Worm (Caenorhabditis elegans) whole organism, L2 larva: Measurements from ENCODE around the gene str-230.

Experiments used
- C34F6.9 ChIP-seq: fragments of 150-350 bp; optimal IDR thresholded peaks from 2 replicates; lab custom pipeline; 2014; ENCODE audit warnings: missing biosample characterization, missing genetic modification characterization
- F13H6.1 ChIP-seq: sonication (generic microtip); optimal IDR thresholded peaks from 2 replicates; lab custom pipeline; 2016; ENCODE audit warnings: missing genetic modification characterization, missing compliant biosample characterization
- R02D3.7 ChIP-seq: fragments of 150-350 bp; optimal IDR thresholded peaks from 2 replicates; lab custom pipeline; 2014; ENCODE audit warnings: missing biosample characterization, missing genetic modification characterization
- Y55F3AM.14 ChIP-seq: fragments of 200-800 bp; sonication (Bioruptor generic); optimal IDR thresholded peaks from 2 replicates; lab custom pipeline; 2018; ENCODE audit warnings: mild to moderate bottlenecking, missing genetic modification characterization, missing compliant biosample characterization
- ZK546.5 ChIP-seq: sonication (generic microtip); optimal IDR thresholded peaks from 2 replicates; lab custom pipeline; 2017; ENCODE audit warnings: missing biosample characterization, missing genetic modification characterization
- alr-1 ChIP-seq: fragments of 150-350 bp; optimal IDR thresholded peaks from 2 replicates; lab custom pipeline; 2014; ENCODE audit warnings: missing biosample characterization, missing genetic modification characterization
- aly-2 ChIP-seq: fragments of 150-350 bp; optimal IDR thresholded peaks from 2 replicates; lab custom pipeline; 2014; ENCODE audit warnings: missing biosample characterization, missing genetic modification characterization
- ama-1 ChIP-seq: fragments of 150-350 bp; optimal IDR thresholded peaks from 2 replicates; lab custom pipeline; 2018; ENCODE audit warnings: inconsistent platforms
- blmp-1 ChIP-seq: sonication (generic microtip); optimal IDR thresholded peaks from 2 replicates; lab custom pipeline; 2017; ENCODE audit warnings: missing genetic modification characterization, mild to moderate bottlenecking, missing compliant biosample characterization, antibody characterized with exemption, moderate library complexity; ENCODE audit not compliant: insufficient read depth
- ceh-16 ChIP-seq: fragments of 150-350 bp; optimal IDR thresholded peaks from 2 replicates; lab custom pipeline; 2014; ENCODE audit warnings: missing biosample characterization, missing genetic modification characterization
- ceh-82 ChIP-seq: fragments of 150-350 bp; optimal IDR thresholded peaks from 2 replicates; lab custom pipeline; 2014; ENCODE audit warnings: missing biosample characterization, missing genetic modification characterization
- crh-2 ChIP-seq: sonication (generic microtip); optimal IDR thresholded peaks from 2 replicates; lab custom pipeline; 2017; ENCODE audit warnings: missing biosample characterization, missing genetic modification characterization
- dmd-4 ChIP-seq: sonication (generic microtip); optimal IDR thresholded peaks from 2 replicates; lab custom pipeline; 2017; ENCODE audit warnings: missing biosample characterization, missing genetic modification characterization
- egl-27 ChIP-seq: sonication (generic microtip); optimal IDR thresholded peaks from 3 replicates; lab custom pipeline; 2017; ENCODE audit warnings: missing biosample characterization, missing genetic modification reagents, missing genetic modification characterization
- elt-1 ChIP-seq: fragments of 150-350 bp; optimal IDR thresholded peaks from 2 replicates; lab custom pipeline; 2014; ENCODE audit warnings: missing biosample characterization, missing genetic modification characterization
- elt-3 ChIP-seq: sonication (generic microtip); optimal IDR thresholded peaks from 2 replicates; lab custom pipeline; 2017; ENCODE audit warnings: missing biosample characterization, missing genetic modification characterization
- fos-1 ChIP-seq: fragments of 150-350 bp; optimal IDR thresholded peaks from 2 replicates; lab custom pipeline; 2014; ENCODE audit warnings: missing biosample characterization, missing genetic modification characterization
- gmeb-1 ChIP-seq: fragments of 150-350 bp; optimal IDR thresholded peaks from 2 replicates; lab custom pipeline; 2014; ENCODE audit warnings: missing biosample characterization, missing genetic modification characterization
- lin-11 ChIP-seq: fragments of 150-350 bp; sonication (generic microtip); optimal IDR thresholded peaks from 2 replicates; lab custom pipeline; 2014; ENCODE audit warnings: missing biosample characterization, missing genetic modification characterization, inconsistent platforms, mixed read lengths
- lin-13 ChIP-seq: fragments of 150-350 bp; optimal IDR thresholded peaks from 2 replicates; lab custom pipeline; 2014; ENCODE audit warnings: missing biosample characterization, missing genetic modification reagents, missing genetic modification characterization
- lin-39 ChIP-seq: fragments of 150-350 bp; optimal IDR thresholded peaks from 2 replicates; lab custom pipeline; 2014; ENCODE audit warnings: missing biosample characterization, missing genetic modification reagents, missing genetic modification characterization
- lsy-2 ChIP-seq, 2 experiments: fragments of 150-350 bp in 1 of 2; sonication (generic microtip) in 1 of 2; optimal IDR thresholded peaks; 2 replicates each; lab custom pipeline; 2014 to 2017; ENCODE audit warnings: missing biosample characterization in 2 of 2, missing genetic modification characterization in 2 of 2
- mab-5 ChIP-seq: fragments of 150-350 bp; optimal IDR thresholded peaks from 2 replicates; lab custom pipeline; 2014; ENCODE audit warnings: missing biosample characterization, missing genetic modification characterization
- mbf-1 ChIP-seq: sonication (generic microtip); optimal IDR thresholded peaks from 2 replicates; lab custom pipeline; 2017; ENCODE audit warnings: missing biosample characterization, missing genetic modification characterization
- mdl-1 ChIP-seq, 2 experiments: fragments of 150-350 bp in 1 of 2; sonication (generic microtip) in 1 of 2; optimal IDR thresholded peaks; 2 replicates each; lab custom pipeline; 2017; ENCODE audit warnings: missing biosample characterization in 2 of 2, missing genetic modification characterization in 2 of 2
- nhr-11 ChIP-seq: fragments of 150-350 bp; optimal IDR thresholded peaks from 2 replicates; lab custom pipeline; 2014; ENCODE audit warnings: missing biosample characterization, missing genetic modification characterization
- nhr-12 ChIP-seq: fragments of 150-350 bp; optimal IDR thresholded peaks from 2 replicates; lab custom pipeline; 2014; ENCODE audit warnings: missing biosample characterization, missing genetic modification characterization
- nhr-129 ChIP-seq: fragments of 150-350 bp; optimal IDR thresholded peaks from 2 replicates; lab custom pipeline; 2014; ENCODE audit warnings: missing biosample characterization, missing genetic modification characterization
- nhr-21 ChIP-seq: fragments of 150-350 bp; optimal IDR thresholded peaks from 2 replicates; lab custom pipeline; 2014; ENCODE audit warnings: missing biosample characterization, missing genetic modification characterization
- nhr-237 ChIP-seq: fragments of 150-350 bp; optimal IDR thresholded peaks from 2 replicates; lab custom pipeline; 2014; ENCODE audit warnings: missing biosample characterization, missing genetic modification characterization
- nhr-6 ChIP-seq: fragments of 150-350 bp; optimal IDR thresholded peaks from 2 replicates; lab custom pipeline; 2014; ENCODE audit warnings: missing biosample characterization, missing genetic modification characterization
- nhr-77 ChIP-seq: fragments of 150-350 bp; optimal IDR thresholded peaks from 2 replicates; lab custom pipeline; 2014; ENCODE audit warnings: missing biosample characterization, missing genetic modification characterization
- peb-1 ChIP-seq: fragments of 150-350 bp; optimal IDR thresholded peaks from 2 replicates; lab custom pipeline; 2014; ENCODE audit warnings: missing biosample characterization, missing genetic modification characterization
- sem-4 ChIP-seq: fragments of 150-350 bp; optimal IDR thresholded peaks from 2 replicates; lab custom pipeline; 2014; ENCODE audit warnings: missing biosample characterization, missing genetic modification reagents, missing genetic modification characterization
- sma-3 ChIP-seq: sonication (generic microtip); optimal IDR thresholded peaks from 2 replicates; lab custom pipeline; 2016; ENCODE audit warnings: missing genetic modification reagents, missing genetic modification characterization, missing compliant biosample characterization
- sma-9 ChIP-seq, 2 experiments: fragments of 150-350 bp in 1 of 2; sonication (generic microtip) in 1 of 2; optimal IDR thresholded peaks; 2 replicates each; lab custom pipeline; 2014 to 2016; ENCODE audit warnings: missing genetic modification characterization in 2 of 2, mild to moderate bottlenecking in 1 of 2, missing biosample characterization in 1 of 2, missing compliant biosample characterization in 1 of 2, missing genetic modification reagents in 1 of 2, moderate library complexity in 1 of 2
- snpc-4 ChIP-seq: fragments of 150-350 bp; optimal IDR thresholded peaks from 2 replicates; lab custom pipeline; 2014; ENCODE audit warnings: missing biosample characterization, missing genetic modification characterization
- unc-62 ChIP-seq: fragments of 150-350 bp; optimal IDR thresholded peaks from 2 replicates; lab custom pipeline; 2014; ENCODE audit warnings: missing biosample characterization, missing genetic modification reagents, missing genetic modification characterization
- ztf-1 ChIP-seq: fragments of 200-800 bp; sonication (Bioruptor generic); conservative IDR thresholded peaks from 2 replicates; pipeline ENCODE4 v1.3.6; 2022; ENCODE audit warnings: missing genetic modification characterization, missing compliant biosample characterization
- ztf-11 ChIP-seq: sonication (generic microtip); optimal IDR thresholded peaks from 2 replicates; lab custom pipeline; 2017; ENCODE audit warnings: missing biosample characterization, missing genetic modification characterization
- ztf-4 ChIP-seq: fragments of 150-350 bp; optimal IDR thresholded peaks from 2 replicates; lab custom pipeline; 2014; ENCODE audit warnings: missing biosample characterization, missing genetic modification characterization

str-230 gene

DNA sequence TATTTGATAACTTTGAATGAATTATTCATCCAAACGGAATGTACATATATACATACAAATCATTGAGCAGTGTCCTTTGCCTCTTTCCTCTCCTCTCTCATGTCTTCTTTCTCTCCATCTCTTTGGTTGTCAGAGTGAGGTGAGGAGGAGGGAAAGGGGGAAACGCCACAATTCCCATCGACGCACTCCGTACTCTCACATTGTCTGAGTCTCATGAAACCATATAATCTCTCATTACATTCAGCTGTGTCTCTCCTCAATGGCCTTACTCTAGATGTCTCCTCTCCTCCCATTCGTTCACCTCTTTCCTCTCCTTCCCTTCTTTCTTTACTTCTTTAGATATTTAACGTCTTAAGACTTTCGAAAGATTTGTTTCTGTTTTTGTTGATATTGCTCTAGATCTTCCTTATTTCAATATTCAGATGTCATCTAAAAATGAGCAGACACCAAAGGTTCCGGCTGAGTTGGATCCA is 33.0 kb downstream of the str-230 start, which contains the start of gene ceh-74:
Gene ceh-74 (plus strand): TSS at position 423 of the 473 bp plus-strand sequence.
- TF ChIP-seq aly-2 (tag; lab: Kevin White, UChicago) (no peak), nhr-129 (tag; lab: Kevin White, UChicago) (peak; percentile 50), ceh-16 (tag; lab: Kevin White, UChicago) (no peak), alr-1 (no peak), sma-9 (GFP tag; optimal IDR thresholded peaks at IDR 0.05; lab: Kevin White, UChicago) (peak; percentile 7), sma-9 (tag; optimal IDR thresholded peaks at IDR 0.05; lab: Kevin White, UChicago) (no peak), peb-1 (no peak), lsy-2 (tag; optimal IDR thresholded peaks at IDR 0.05; lab: Kevin White, UChicago) (no peak), elt-3 (tag; lab: Kevin White, UChicago) (no peak), F13H6.1 (peak; percentile 16), lin-39 (tag; lab: Kevin White, UChicago) (no peak), ama-1 (no peak), dmd-4 (no peak), crh-2 (tag; lab: Kevin White, UChicago) (no peak), fos-1 (tag; lab: Kevin White, UChicago) (no peak), elt-1 (tag; lab: Kevin White, UChicago) (no peak), gmeb-1 (tag; lab: Kevin White, UChicago) (no peak), C34F6.9 (peak; percentile 61)

DNA sequence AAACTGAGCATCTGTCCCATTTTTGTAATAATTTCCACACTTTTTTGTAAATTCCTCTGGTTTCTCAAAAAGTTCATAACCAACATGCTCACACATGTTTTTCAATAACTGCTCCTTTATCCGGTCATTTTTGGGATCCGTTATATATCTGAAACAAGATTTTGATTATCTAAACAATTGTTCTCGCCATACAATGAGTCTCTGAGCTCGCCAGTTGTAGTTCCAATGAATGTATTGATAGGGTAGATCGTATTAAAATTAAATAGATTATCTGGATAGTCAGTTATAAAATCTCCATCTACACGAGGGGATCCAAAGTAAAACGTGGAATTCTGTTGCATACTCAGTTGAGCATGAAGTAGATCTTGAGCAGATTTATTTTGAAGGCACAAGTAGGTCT is 34.1 kb downstream of the str-230 start:
- TF ChIP-seq ceh-16 (tag; lab: Kevin White, UChicago) = no peak
- TF ChIP-seq lin-39 (tag; lab: Kevin White, UChicago) = no peak
- TF ChIP-seq snpc-4 (tag; lab: Kevin White, UChicago) = no peak
- no peak for TF ChIP-seq nhr-6 (tag; lab: Kevin White, UChicago)
- TF ChIP-seq ceh-82 (tag; lab: Kevin White, UChicago) = no peak
- no peak for TF ChIP-seq ama-1
- no peak for TF ChIP-seq nhr-77
- TF ChIP-seq nhr-11 (tag; lab: Kevin White, UChicago) = no peak
- TF ChIP-seq alr-1 = no peak
- no peak for TF ChIP-seq Y55F3AM.14 (GFP tag; lab: Kevin White, UChicago)
- TF ChIP-seq C34F6.9 = no peak
- no peak for TF ChIP-seq nhr-21 (tag; lab: Kevin White, UChicago)
- TF ChIP-seq R02D3.7 (tag; lab: Kevin White, UChicago) = no peak
- no peak for TF ChIP-seq lin-13 (GFP tag; lab: Kevin White, UChicago)

DNA sequence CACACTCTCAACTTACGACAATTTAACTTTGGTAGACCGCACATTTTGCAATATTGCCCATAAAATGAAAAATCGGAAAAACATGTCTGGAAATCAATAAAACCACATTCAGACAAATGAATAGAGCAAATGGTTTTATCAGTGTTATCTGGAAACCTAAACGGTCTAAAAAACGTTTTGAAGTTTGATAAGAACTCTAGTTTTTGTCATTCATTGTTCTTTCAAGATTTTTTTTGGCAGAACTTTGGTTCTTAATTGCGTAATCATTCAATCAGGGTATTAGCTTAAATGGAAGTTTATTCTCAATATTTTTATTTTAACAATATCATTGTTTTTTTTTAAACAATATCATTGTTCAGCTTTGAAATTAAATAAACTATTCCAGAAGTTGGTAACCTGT is 35.4 kb downstream of the str-230 start, which contains the start of gene cest-2.2:
Gene cest-2.2 (minus strand): TSS at position 140 of the 400 bp plus-strand sequence.
- no peak for TF ChIP-seq sem-4
- peak; percentile 59 for TF ChIP-seq fos-1 (tag; lab: Kevin White, UChicago)

DNA sequence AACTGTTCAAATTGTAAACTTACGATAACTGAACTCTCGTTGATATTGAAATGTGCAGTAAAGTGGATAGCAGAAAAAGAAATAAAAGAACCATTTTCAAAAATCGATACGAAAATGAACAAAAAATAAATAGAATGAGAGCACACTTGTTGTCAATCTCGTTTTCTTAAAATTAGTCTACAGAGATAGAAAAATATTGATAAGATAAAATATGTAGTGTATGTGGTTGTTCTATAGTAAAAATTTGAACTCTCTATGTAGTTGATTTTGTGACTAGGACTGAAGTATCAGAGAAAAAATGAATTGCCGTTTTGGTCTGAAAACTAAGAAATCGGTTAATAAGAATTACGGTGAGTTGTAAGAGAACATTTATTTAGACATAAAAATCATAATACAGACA is 39.4 kb downstream of the str-230 start, which contains the start of gene cest-2.1:
Gene cest-2.1 (minus strand): TSS at position 198 of the 400 bp plus-strand sequence.
- TF ChIP-seq gmeb-1 (tag; lab: Kevin White, UChicago) (no peak), C34F6.9 (no peak), nhr-77 (no peak), ZK546.5 (tag; lab: Kevin White, UChicago) (no peak), blmp-1 (tag; lab: Kevin White, UChicago) (no peak), elt-1 (tag; lab: Kevin White, UChicago) (no peak), sma-3 (GFP tag; lab: Kevin White, UChicago) (no peak), nhr-21 (tag; lab: Kevin White, UChicago) (no peak), dmd-4 (no peak), unc-62 (GFP tag; lab: Kevin White, UChicago) (no peak)

DNA sequence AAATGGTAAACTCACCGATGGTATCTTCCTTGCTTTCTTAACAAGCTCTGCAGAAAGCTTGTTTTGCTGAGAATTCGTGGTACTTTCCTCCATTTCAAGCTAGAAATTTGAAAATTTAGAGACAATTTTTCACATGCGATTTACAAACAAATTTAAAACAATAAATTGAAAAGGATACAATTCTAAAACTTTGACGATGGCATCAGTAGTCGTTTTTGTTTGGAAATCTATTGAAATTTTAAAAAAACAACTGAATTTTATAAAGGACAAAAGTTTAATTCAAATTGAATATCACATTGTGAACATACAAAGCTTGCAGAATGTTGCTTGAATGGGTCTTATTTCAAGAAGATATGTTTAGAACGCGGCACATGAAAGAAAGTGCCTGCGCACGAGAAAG is 43.0 kb downstream of the str-230 start, which contains the start of gene ocam-1:
Gene ocam-1 (minus strand): TSS at position 101 of the 400 bp plus-strand sequence.
- TF ChIP-seq nhr-77 = no peak
- no peak for TF ChIP-seq lin-11 (tag; lab: Kevin White, UChicago)
- TF ChIP-seq ama-1 = no peak
- no peak for TF ChIP-seq egl-27 (tag; lab: Kevin White, UChicago)
- TF ChIP-seq mbf-1 = no peak
- TF ChIP-seq nhr-237 (tag; lab: Kevin White, UChicago) = no peak
- TF ChIP-seq nhr-12 (tag; lab: Kevin White, UChicago) = no peak
- no peak for TF ChIP-seq snpc-4 (tag; lab: Kevin White, UChicago)
- TF ChIP-seq ceh-16 (tag; lab: Kevin White, UChicago) = no peak
- TF ChIP-seq mab-5 = no peak
- TF ChIP-seq ztf-11 = no peak
- TF ChIP-seq ztf-4 (tag; lab: Kevin White, UChicago) = no peak
- no peak for TF ChIP-seq ztf-1 (GFP tag; lab: Robert Waterston, UW)
- no peak for TF ChIP-seq mdl-1 (tag; optimal IDR thresholded peaks at IDR 0.05; lab: Kevin White, UChicago)
- no peak for TF ChIP-seq elt-3 (tag; lab: Kevin White, UChicago)
- no peak for TF ChIP-seq elt-1 (tag; lab: Kevin White, UChicago)
